Worm (Caenorhabditis elegans): Measurements from ENCODE around the gene srbc-22.

srbc-22 gene

ce11 chrV:2199594-2199993, 42.7 kb downstream of the srbc-22 start:
- TF ChIP-seq hmbx-1 (tag; optimal IDR thresholded peaks at IDR 0.05) (no peak), tra-4 (tag; optimal IDR thresholded peaks at IDR 0.05) (no peak), hnd-1 (tag; optimal IDR thresholded peaks at IDR 0.05) (no peak), F13C5.2 (tag; optimal IDR thresholded peaks at IDR 0.05) (no peak), ceh-13 (GFP tag; optimal IDR thresholded peaks at IDR 0.05) (no peak)

- TF ChIP-seq ets-7 (tag; optimal IDR thresholded peaks at IDR 0.05), result no peak
- TF ChIP-seq hnd-1 (tag; optimal IDR thresholded peaks at IDR 0.05), result no peak
- TF ChIP-seq scrt-1 (GFP tag; IDR thresholded peaks at IDR 0.05), result no peak
- no peak for TF ChIP-seq tbx-11 (GFP tag; IDR thresholded peaks at IDR 0.05)
- TF ChIP-seq aly-1 (tag; optimal IDR thresholded peaks at IDR 0.05), result no peak
- TF ChIP-seq ama-1 (optimal IDR thresholded peaks at IDR 0.05), result no peak
- no peak for TF ChIP-seq F13C5.2 (tag; optimal IDR thresholded peaks at IDR 0.05)
- no peak for TF ChIP-seq pes-1 (GFP tag; IDR thresholded peaks at IDR 0.05)
- TF ChIP-seq flt-1 (GFP tag; IDR thresholded peaks at IDR 0.05), result no peak
- TF ChIP-seq ceh-13 (GFP tag; optimal IDR thresholded peaks at IDR 0.05), result no peak
- TF ChIP-seq B0310.2 (tag; optimal IDR thresholded peaks at IDR 0.05), result no peak
- TF ChIP-seq ceh-36 (tag; optimal IDR thresholded peaks at IDR 0.05), result no peak
- no peak for TF ChIP-seq tra-4 (tag; optimal IDR thresholded peaks at IDR 0.05)
- TF ChIP-seq hmbx-1 (tag; optimal IDR thresholded peaks at IDR 0.05), result no peak
- no peak for TF ChIP-seq sea-1 (GFP tag; conservative IDR thresholded peaks at IDR 0.05)
- TF ChIP-seq tbx-37 (GFP tag; conservative IDR thresholded peaks at IDR 0.05), result no peak
- TF ChIP-seq hmg-4 (GFP tag; optimal IDR thresholded peaks at IDR 0.05), result no peak
Observed at ce11 chrV:2200402-2200801, 43.5 kb downstream of the srbc-22 start.

- TF ChIP-seq tra-4 (tag; optimal IDR thresholded peaks at IDR 0.05) (no peak), tbx-37 (GFP tag; conservative IDR thresholded peaks at IDR 0.05) (no peak), scrt-1 (GFP tag; IDR thresholded peaks at IDR 0.05) (no peak), tbx-11 (GFP tag; IDR thresholded peaks at IDR 0.05) (no peak), ama-1 (optimal IDR thresholded peaks at IDR 0.05) (no peak), flt-1 (GFP tag; IDR thresholded peaks at IDR 0.05) (no peak), pes-1 (GFP tag; IDR thresholded peaks at IDR 0.05) (no peak), sea-1 (GFP tag; conservative IDR thresholded peaks at IDR 0.05) (no peak), B0310.2 (tag; optimal IDR thresholded peaks at IDR 0.05) (no peak), ets-7 (tag; optimal IDR thresholded peaks at IDR 0.05) (no peak), ceh-13 (GFP tag; optimal IDR thresholded peaks at IDR 0.05) (no peak), hmbx-1 (tag; optimal IDR thresholded peaks at IDR 0.05) (no peak)
Observed at ce11 chrV:2201240-2201639, 44.3 kb downstream of the srbc-22 start, which contains the start of gene cyp-32B1. Gene cyp-32B1, minus strand, starts transcription at chrV:2201415.

ce11 chrV:2204080-2204479, 47.1 kb downstream of the srbc-22 start, which contains the start of gene cyp-33C12:
Gene cyp-33C12, minus strand, starts transcription at chrV:2204400.
- no peak for TF ChIP-seq tra-4 (tag; optimal IDR thresholded peaks at IDR 0.05)

ce11 chrV:2206181-2206580, 49.3 kb downstream of the srbc-22 start, which contains the start of gene srt-40:
Gene srt-40, minus strand, starts transcription at chrV:2206281.
- TF ChIP-seq ets-7 (tag; optimal IDR thresholded peaks at IDR 0.05), result no peak
- TF ChIP-seq flt-1 (GFP tag; IDR thresholded peaks at IDR 0.05), result no peak
- no peak for TF ChIP-seq tra-4 (tag; optimal IDR thresholded peaks at IDR 0.05)
- no peak for TF ChIP-seq aly-1 (tag; optimal IDR thresholded peaks at IDR 0.05)
- TF ChIP-seq sea-1 (GFP tag; conservative IDR thresholded peaks at IDR 0.05), result no peak
- no peak for TF ChIP-seq ama-1 (optimal IDR thresholded peaks at IDR 0.05)
- no peak for TF ChIP-seq B0310.2 (tag; optimal IDR thresholded peaks at IDR 0.05)
- no peak for TF ChIP-seq scrt-1 (GFP tag; IDR thresholded peaks at IDR 0.05)
- no peak for TF ChIP-seq hmg-4 (GFP tag; optimal IDR thresholded peaks at IDR 0.05)
- TF ChIP-seq hmbx-1 (tag; optimal IDR thresholded peaks at IDR 0.05), result no peak
- TF ChIP-seq ceh-36 (tag; optimal IDR thresholded peaks at IDR 0.05), result no peak
- TF ChIP-seq F13C5.2 (tag; optimal IDR thresholded peaks at IDR 0.05), result no peak
- TF ChIP-seq ceh-13 (GFP tag; optimal IDR thresholded peaks at IDR 0.05), result no peak
- no peak for TF ChIP-seq tbx-11 (GFP tag; IDR thresholded peaks at IDR 0.05)
- no peak for TF ChIP-seq tbx-37 (GFP tag; conservative IDR thresholded peaks at IDR 0.05)
- no peak for TF ChIP-seq pes-1 (GFP tag; IDR thresholded peaks at IDR 0.05)
- no peak for TF ChIP-seq hnd-1 (tag; optimal IDR thresholded peaks at IDR 0.05)

ce11 chrV:2206801-2207200, 49.9 kb downstream of the srbc-22 start, which contains the start of gene svh-11:
Gene svh-11, plus strand, starts transcription at chrV:2207101.
- TF ChIP-seq tbx-11 (GFP tag; IDR thresholded peaks at IDR 0.05), result no peak
- TF ChIP-seq pes-1 (GFP tag; IDR thresholded peaks at IDR 0.05), result no peak
- no peak for TF ChIP-seq ama-1 (optimal IDR thresholded peaks at IDR 0.05)
- TF ChIP-seq flt-1 (GFP tag; IDR thresholded peaks at IDR 0.05), result no peak
- no peak for TF ChIP-seq ets-7 (tag; optimal IDR thresholded peaks at IDR 0.05)
- TF ChIP-seq ceh-13 (GFP tag; optimal IDR thresholded peaks at IDR 0.05), result no peak
- TF ChIP-seq hmg-4 (GFP tag; optimal IDR thresholded peaks at IDR 0.05), result no peak
- no peak for TF ChIP-seq hnd-1 (tag; optimal IDR thresholded peaks at IDR 0.05)
- TF ChIP-seq tra-4 (tag; optimal IDR thresholded peaks at IDR 0.05), result no peak
- TF ChIP-seq ceh-36 (tag; optimal IDR thresholded peaks at IDR 0.05), result no peak
- TF ChIP-seq hmbx-1 (tag; optimal IDR thresholded peaks at IDR 0.05), result no peak
- no peak for TF ChIP-seq scrt-1 (GFP tag; IDR thresholded peaks at IDR 0.05)
- no peak for TF ChIP-seq B0310.2 (tag; optimal IDR thresholded peaks at IDR 0.05)
- no peak for TF ChIP-seq F13C5.2 (tag; optimal IDR thresholded peaks at IDR 0.05)
- TF ChIP-seq tbx-37 (GFP tag; conservative IDR thresholded peaks at IDR 0.05), result no peak
- TF ChIP-seq sea-1 (GFP tag; conservative IDR thresholded peaks at IDR 0.05), result no peak

ce11 chrV:2207527-2207926, 50.6 kb downstream of the srbc-22 start:
- TF ChIP-seq scrt-1 (GFP tag; IDR thresholded peaks at IDR 0.05), result no peak
- no peak for TF ChIP-seq tra-4 (tag; optimal IDR thresholded peaks at IDR 0.05)
- TF ChIP-seq tbx-11 (GFP tag; IDR thresholded peaks at IDR 0.05), result no peak
